Fruit fly (Drosophila melanogaster) whole organism, embryonic: Measurements from ENCODE around the gene Cpr65Aw.

ENCODE experiments used
- B-H2 ChIP-seq: fragments of 200-800 bp; sonication (Bioruptor generic); optimal IDR thresholded peaks from 2 replicates; lab custom pipeline; 2018; ENCODE audit warnings: missing biosample characterization, mild to moderate bottlenecking, missing genetic modification characterization
- Bgb ChIP-seq: fragments of 200-800 bp; sonication (Bioruptor generic); IDR thresholded peaks from 2 replicates; pipeline ENCODE4 v1.3.6; 2022; ENCODE audit warnings: missing biosample characterization, missing genetic modification characterization; ENCODE audit not compliant: partially characterized antibody
- CG10654 ChIP-seq: fragments of 200-800 bp; sonication (Bioruptor generic); optimal IDR thresholded peaks from 2 replicates; lab custom pipeline; 2016; ENCODE audit warnings: missing biosample characterization, missing genetic modification characterization
- CG15601 ChIP-seq: fragments of 200-800 bp; sonication (Bioruptor generic); optimal IDR thresholded peaks from 3 replicates; lab custom pipeline; 2019; ENCODE audit warnings: missing biosample characterization, mild to moderate bottlenecking, missing genetic modification characterization, moderate library complexity
- CG15696 ChIP-seq: fragments of 200-800 bp; sonication (Bioruptor generic); optimal IDR thresholded peaks from 2 replicates; lab custom pipeline; 2019; ENCODE audit warnings: missing biosample characterization, mild to moderate bottlenecking, missing genetic modification characterization, moderate library complexity
- CG1602 ChIP-seq: fragments of 200-800 bp; sonication (Bioruptor generic); optimal IDR thresholded peaks from 3 replicates; lab custom pipeline; 2016; ENCODE audit warnings: missing biosample characterization, missing genetic modification characterization
- CG17186 ChIP-seq: fragments of 200-800 bp; sonication (Bioruptor generic); optimal IDR thresholded peaks from 3 replicates; lab custom pipeline; 2017; ENCODE audit warnings: missing biosample characterization, missing genetic modification reagents, missing genetic modification characterization
- CG17612 ChIP-seq: fragments of 200-800 bp; sonication (Bioruptor generic); IDR thresholded peaks from 2 replicates; pipeline ENCODE4 v1.3.6; 2022; ENCODE audit warnings: missing biosample characterization, missing genetic modification characterization
- CG1832 ChIP-seq: fragments of 200-800 bp; sonication (Bioruptor generic); optimal IDR thresholded peaks from 2 replicates; lab custom pipeline; 2017; ENCODE audit warnings: missing biosample characterization, mild to moderate bottlenecking, missing genetic modification characterization, inconsistent platforms
- CG2889 ChIP-seq: fragments of 200-800 bp; sonication (Bioruptor generic); IDR thresholded peaks from 3 replicates; pipeline ENCODE4 v1.3.6; 2022; ENCODE audit warnings: missing biosample characterization, missing genetic modification characterization
- CG3838 ChIP-seq: fragments of 200-800 bp; sonication (Bioruptor generic); optimal IDR thresholded peaks from 3 replicates; lab custom pipeline; 2016; ENCODE audit warnings: missing biosample characterization, missing genetic modification characterization
- CG42726 ChIP-seq: fragments of 200-800 bp; sonication (Bioruptor generic); IDR thresholded peaks from 2 replicates; pipeline ENCODE4 v1.3.6; 2022; ENCODE audit warnings: missing biosample characterization, missing genetic modification characterization; ENCODE audit not compliant: partially characterized antibody
- CG43689 ChIP-seq: fragments of 200-800 bp; sonication (Bioruptor generic); IDR thresholded peaks from 2 replicates; pipeline ENCODE4 v1.3.6; 2022; ENCODE audit warnings: missing biosample characterization, missing genetic modification characterization
- CG6654 ChIP-seq: fragments of 200-800 bp; sonication (Bioruptor generic); optimal IDR thresholded peaks from 2 replicates; lab custom pipeline; 2017; ENCODE audit warnings: missing biosample characterization, mild to moderate bottlenecking, missing genetic modification characterization
- CG7271 ChIP-seq: fragments of 200-800 bp; sonication (Bioruptor generic); optimal IDR thresholded peaks from 2 replicates; lab custom pipeline; 2018; ENCODE audit warnings: missing biosample characterization, mild to moderate bottlenecking, missing genetic modification characterization, moderate library complexity
- CG9876 ChIP-seq: fragments of 200-800 bp; sonication (Bioruptor generic); optimal IDR thresholded peaks from 2 replicates; lab custom pipeline; 2016; ENCODE audit warnings: missing biosample characterization, missing genetic modification characterization
- Dll ChIP-seq: fragments of 200-800 bp; sonication (Bioruptor generic); IDR thresholded peaks from 4 replicates; pipeline ENCODE4 v1.3.6; 2022; ENCODE audit warnings: missing biosample characterization, missing genetic modification characterization; ENCODE audit not compliant: partially characterized antibody
- Doc3 ChIP-seq: fragments of 200-800 bp; sonication (Bioruptor generic); IDR thresholded peaks from 3 replicates; pipeline ENCODE4 v1.3.6; 2022; ENCODE audit warnings: missing biosample characterization, missing genetic modification characterization; ENCODE audit not compliant: partially characterized antibody
- E2f2 ChIP-seq: fragments of 200-800 bp; sonication (Bioruptor generic); IDR thresholded peaks from 2 replicates; pipeline ENCODE4 v1.3.6; 2022; ENCODE audit warnings: missing biosample characterization, missing genetic modification characterization
- Fer3 ChIP-seq: fragments of 200-800 bp; sonication (Bioruptor generic); optimal IDR thresholded peaks from 2 replicates; lab custom pipeline; 2018; ENCODE audit warnings: missing biosample characterization, mild to moderate bottlenecking, missing genetic modification characterization, moderate library complexity
- HmgZ ChIP-seq: fragments of 200-800 bp; sonication (Bioruptor generic); optimal IDR thresholded peaks from 2 replicates; lab custom pipeline; 2018; ENCODE audit warnings: missing biosample characterization, mild to moderate bottlenecking, missing genetic modification characterization
- Lim3 ChIP-seq: fragments of 200-800 bp; sonication (Bioruptor generic); IDR thresholded peaks from 2 replicates; pipeline ENCODE4 v1.3.6; 2022; ENCODE audit warnings: missing biosample characterization, missing genetic modification characterization
- Mrtf ChIP-seq: fragments of 200-800 bp; sonication (Bioruptor generic); IDR thresholded peaks from 3 replicates; pipeline ENCODE4 v1.3.6; 2022; ENCODE audit warnings: missing biosample characterization, missing genetic modification characterization
- PHDP ChIP-seq: fragments of 200-800 bp; sonication (Bioruptor generic); optimal IDR thresholded peaks from 3 replicates; lab custom pipeline; 2018; ENCODE audit warnings: missing biosample characterization, mild to moderate bottlenecking, missing genetic modification characterization, moderate library complexity
- Poxn ChIP-seq: fragments of 200-800 bp; sonication (Bioruptor generic); IDR thresholded peaks from 2 replicates; pipeline ENCODE4 v1.3.6; 2022; ENCODE audit warnings: missing biosample characterization, missing genetic modification characterization
- Sin3A ChIP-seq: fragments of >200 bp; optimal IDR thresholded peaks from 2 replicates; lab custom pipeline; 2018
- Xbp1 ChIP-seq: fragments of 200-800 bp; sonication (Bioruptor generic); optimal IDR thresholded peaks from 3 replicates; lab custom pipeline; 2016; ENCODE audit warnings: missing biosample characterization, mild to moderate bottlenecking, missing genetic modification characterization
- ato ChIP-seq: fragments of 200-800 bp; sonication (Bioruptor generic); IDR thresholded peaks from 2 replicates; pipeline ENCODE4 v1.3.6; 2022; ENCODE audit warnings: missing biosample characterization, missing genetic modification characterization; ENCODE audit not compliant: partially characterized antibody
- bbx ChIP-seq: fragments of 200-800 bp; sonication (Bioruptor generic); IDR thresholded peaks from 2 replicates; pipeline ENCODE4 v1.3.6; 2022; ENCODE audit warnings: missing biosample characterization, missing genetic modification characterization; ENCODE audit not compliant: partially characterized antibody
- bigmax ChIP-seq: fragments of 200-800 bp; sonication (Bioruptor generic); optimal IDR thresholded peaks from 2 replicates; lab custom pipeline; 2018; ENCODE audit warnings: missing biosample characterization, mild to moderate bottlenecking, missing genetic modification characterization
- cad ChIP-seq: fragments of >200 bp; optimal IDR thresholded peaks from 2 replicates; lab custom pipeline; 2017; ENCODE audit warnings: missing biosample characterization, missing genetic modification characterization
- ewg ChIP-seq: fragments of 200-800 bp; sonication (Bioruptor generic); optimal IDR thresholded peaks from 3 replicates; lab custom pipeline; 2017; ENCODE audit warnings: mild to moderate bottlenecking, missing biosample characterization, missing genetic modification reagents, missing genetic modification characterization
- fd96Cb ChIP-seq: fragments of 200-800 bp; sonication (Bioruptor generic); optimal IDR thresholded peaks from 2 replicates; lab custom pipeline; 2018; ENCODE audit warnings: missing biosample characterization, mild to moderate bottlenecking, missing genetic modification characterization, moderate library complexity
- gsb ChIP-seq: fragments of 200-800 bp; sonication (Bioruptor generic); IDR thresholded peaks from 2 replicates; pipeline ENCODE4 v1.3.6; 2022; ENCODE audit warnings: missing biosample characterization, missing genetic modification characterization
- hbn ChIP-seq: fragments of 200-800 bp; sonication (Bioruptor generic); IDR thresholded peaks from 2 replicates; pipeline ENCODE4 v1.3.6; 2022; ENCODE audit warnings: missing biosample characterization, missing genetic modification characterization; ENCODE audit not compliant: partially characterized antibody
- hkb ChIP-seq, 2 experiments: fragments of 200-800 bp in 1 of 2; fragments of >200 bp in 1 of 2; sonication (Bioruptor generic) in 1 of 2; IDR thresholded peaks in 1 of 2; optimal IDR thresholded peaks in 1 of 2; 2 replicates each; pipeline versions ENCODE4 v1.3.6 to Lab custom; 2017 to 2022; ENCODE audit warnings: missing biosample characterization in 1 of 2, missing genetic modification characterization in 1 of 2
- knrl ChIP-seq: fragments of 200-800 bp; sonication (Bioruptor generic); IDR thresholded peaks from 3 replicates; pipeline ENCODE4 v1.3.6; 2022; ENCODE audit warnings: missing biosample characterization, missing genetic modification characterization; ENCODE audit not compliant: partially characterized antibody
- nmo ChIP-seq: fragments of 200-800 bp; sonication (Bioruptor generic); optimal IDR thresholded peaks from 2 replicates; lab custom pipeline; 2018; ENCODE audit warnings: missing biosample characterization, mild to moderate bottlenecking, missing genetic modification characterization, moderate library complexity
- odd ChIP-seq: fragments of 200-800 bp; sonication (Bioruptor generic); optimal IDR thresholded peaks from 2 replicates; lab custom pipeline; 2017; ENCODE audit warnings: missing biosample characterization, mild to moderate bottlenecking, missing genetic modification characterization
- peb ChIP-seq: fragments of 200-800 bp; sonication (Bioruptor generic); IDR thresholded peaks from 2 replicates; pipeline ENCODE4 v1.3.6; 2022; ENCODE audit warnings: missing biosample characterization, missing genetic modification characterization
- phol ChIP-seq: fragments of 200-800 bp; sonication (Bioruptor generic); optimal IDR thresholded peaks from 3 replicates; lab custom pipeline; 2018; ENCODE audit warnings: missing biosample characterization, mild to moderate bottlenecking, missing genetic modification characterization, moderate library complexity
- psq ChIP-seq: fragments of 200-800 bp; sonication (Bioruptor generic); optimal IDR thresholded peaks from 2 replicates; lab custom pipeline; 2017; ENCODE audit warnings: missing biosample characterization, missing genetic modification characterization
- rib ChIP-seq: fragments of 200-800 bp; sonication (Bioruptor generic); IDR thresholded peaks from 2 replicates; pipeline ENCODE4 v1.3.6; 2022; ENCODE audit warnings: missing biosample characterization, missing genetic modification characterization
- salm ChIP-seq: fragments of 200-800 bp; sonication (Bioruptor generic); optimal IDR thresholded peaks from 2 replicates; lab custom pipeline; 2018; ENCODE audit warnings: missing biosample characterization, mild to moderate bottlenecking, missing genetic modification characterization
- sc ChIP-seq, 3 experiments: fragments of >200 bp in 2 of 3; fragments of 200-800 bp in 1 of 3; sonication (Bioruptor generic) in 1 of 3; optimal IDR thresholded peaks; 2 replicates in 2 of 3; 3 replicates in 1 of 3; lab custom pipeline; 2017; ENCODE audit warnings: mild to moderate bottlenecking in 1 of 3, missing biosample characterization in 1 of 3, missing genetic modification characterization in 1 of 3, missing genetic modification reagents in 1 of 3
- tap ChIP-seq: fragments of 200-800 bp; optimal IDR thresholded peaks from 3 replicates; lab custom pipeline; 2019; ENCODE audit warnings: missing biosample characterization, mild to moderate bottlenecking, missing genetic modification characterization, moderate library complexity
- tll ChIP-seq, 2 experiments: fragments of 200-800 bp in 1 of 2; fragments of >200 bp in 1 of 2; sonication (Bioruptor generic) in 1 of 2; optimal IDR thresholded peaks; 2 replicates each; lab custom pipeline; 2017 to 2019; ENCODE audit warnings: missing biosample characterization in 2 of 2, missing genetic modification characterization in 2 of 2, mild to moderate bottlenecking in 1 of 2, moderate library complexity in 1 of 2
- tup ChIP-seq: fragments of 200-800 bp; sonication (Bioruptor generic); optimal IDR thresholded peaks from 2 replicates; lab custom pipeline; 2016; ENCODE audit warnings: missing biosample characterization, mild to moderate bottlenecking, missing genetic modification characterization, moderate library complexity
- zen ChIP-seq: fragments of 200-800 bp; sonication (Bioruptor generic); optimal IDR thresholded peaks from 3 replicates; lab custom pipeline; 2018; ENCODE audit warnings: missing biosample characterization, mild to moderate bottlenecking, missing genetic modification characterization, moderate library complexity

The Cpr65Aw gene

DNA sequence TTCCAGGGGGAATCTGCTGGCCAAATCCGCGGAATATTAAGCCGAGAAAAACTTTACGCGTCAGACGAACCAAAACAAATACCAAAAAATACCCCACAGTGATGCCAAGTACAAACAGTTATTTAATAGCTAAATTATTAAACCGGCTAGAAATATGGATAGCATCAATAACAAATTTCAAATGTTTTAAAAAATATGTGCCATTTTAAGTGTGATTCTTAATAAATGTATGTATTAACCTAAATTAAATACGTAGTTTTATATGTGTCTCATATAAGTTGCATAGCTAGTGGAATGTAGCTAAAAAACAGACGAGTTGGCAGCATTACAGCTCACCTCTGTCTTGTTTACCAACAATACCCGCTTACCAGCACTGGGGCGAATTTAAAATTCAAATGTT is 39.6 kb upstream of the Cpr65Aw start, which contains the start of gene CG10274 (continued):
- 0 out of 2 replicates have a peak, but pooled peaks have one; percentile 31 for TF ChIP-seq rib (GFP tag; lab: Robert Waterston, UW)
- TF ChIP-seq peb (GFP tag; lab: Robert Waterston, UW), result peak; percentile 48; the same call in 1 of the 2 replicates
- peak; percentile 68 for TF ChIP-seq CG10654
- TF ChIP-seq CG3838 (GFP tag; lab: Kevin White, UChicago), result peak; percentile 50
- TF ChIP-seq tup (GFP tag; lab: Kevin White, UChicago), result no peak
- TF ChIP-seq CG1832 (GFP tag; lab: Kevin White, UChicago), result no peak
- TF ChIP-seq B-H2 (GFP tag; lab: Kevin White, UChicago), result no peak
- no peak for TF ChIP-seq CG15601 (tag; lab: Kevin White, UChicago)
- peak; percentile 78 for TF ChIP-seq E2f2
- TF ChIP-seq CG6654 (GFP tag; lab: Kevin White, UChicago), result peak; percentile 18
- TF ChIP-seq cad (GFP tag; lab: Kevin White, UChicago), result no peak
- TF ChIP-seq sc (optimal IDR thresholded peaks at IDR 0.05; lab: Kevin White, UChicago), result no peak
- TF ChIP-seq sc (GFP tag; optimal IDR thresholded peaks at IDR 0.05; lab: Kevin White, UChicago), result peak; percentile 29
- peak; percentile 86 for TF ChIP-seq phol (tag; lab: Kevin White, UChicago)
- no peak for TF ChIP-seq salm (tag; lab: Kevin White, UChicago)
- peak; percentile 66 for TF ChIP-seq CG17186 (GFP tag; lab: Kevin White, UChicago)
- TF ChIP-seq Doc3 (GFP tag; lab: Robert Waterston, UW), result no peak
- TF ChIP-seq CG9876 (GFP tag; lab: Kevin White, UChicago), result peak; percentile 56
- no peak for TF ChIP-seq Lim3 (GFP tag; lab: Robert Waterston, UW)
- TF ChIP-seq CG17612 (GFP tag; lab: Robert Waterston, UW), result no peak
- TF ChIP-seq CG42726, result no peak
- peak; percentile 71 for TF ChIP-seq CG1602 (GFP tag; lab: Kevin White, UChicago)
- TF ChIP-seq tap (tag; lab: Kevin White, UChicago), result no peak
- peak; percentile 65 for TF ChIP-seq fd96Cb
- no peak for TF ChIP-seq bigmax (GFP tag; lab: Kevin White, UChicago)
- peak; percentile 61 for TF ChIP-seq ewg (GFP tag; lab: Kevin White, UChicago)
- peak; percentile 73 for TF ChIP-seq Fer3 (tag; lab: Kevin White, UChicago)
- no peak for TF ChIP-seq psq (GFP tag; lab: Kevin White, UChicago)
- 0 out of 3 replicates have a peak, but pooled peaks have one; percentile 38 for TF ChIP-seq CG2889 (GFP tag; lab: Robert Waterston, UW)
- TF ChIP-seq odd, result no peak

DNA sequence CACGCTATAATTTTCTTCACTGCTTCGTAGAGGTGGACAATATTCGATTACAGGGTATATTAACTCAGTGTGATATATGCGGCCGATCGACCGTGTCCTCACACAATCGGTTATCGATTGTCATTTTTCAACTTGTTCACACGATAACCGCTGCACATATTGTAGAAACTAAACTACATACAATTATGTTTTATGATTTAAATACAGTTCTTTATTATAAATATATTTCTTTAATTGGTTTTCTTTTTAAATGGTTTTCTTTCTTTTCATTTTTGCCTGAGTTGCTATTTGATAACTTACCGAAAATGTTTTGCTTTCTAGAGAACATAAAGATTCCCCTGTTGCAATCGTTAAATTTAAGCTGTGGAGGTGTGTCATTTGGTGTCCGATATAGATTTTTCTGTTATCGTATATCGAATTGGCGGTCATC is 31.6 kb upstream of the Cpr65Aw start, which contains the start of the genes fmt and CG7376:
Gene fmt (minus strand): TSS at position 55 of the 430 bp plus-strand sequence.
Gene CG7376 (plus strand): TSS at position 423 of the 430 bp plus-strand sequence.
- TF ChIP-seq hkb (optimal IDR thresholded peaks at IDR 0.05; lab: Kevin White, UChicago) (peak; percentile 37), hkb (GFP tag; IDR thresholded peaks at IDR 0.05; lab: Robert Waterston, UW) (no peak), Bgb (GFP tag; lab: Robert Waterston, UW) (peak; percentile 71), tll (GFP tag; optimal IDR thresholded peaks at IDR 0.05; lab: Kevin White, UChicago) (no peak), bbx (GFP tag; lab: Robert Waterston, UW) (peak; percentile 71), hbn (GFP tag; lab: Robert Waterston, UW) (peak; percentile 40; the same call in 1 of the 2 replicates), CG7271 (no peak), knrl (GFP tag; lab: Robert Waterston, UW) (peak; percentile 76), zen (tag; lab: Kevin White, UChicago) (peak; percentile 59), gsb (GFP tag; lab: Robert Waterston, UW) (no peak), Sin3A (peak; percentile 14), Poxn (GFP tag; lab: Robert Waterston, UW) (no peak), PHDP (tag; lab: Kevin White, UChicago) (no peak), HmgZ (peak; percentile 23), CG43689 (no peak), ato (GFP tag; lab: Robert Waterston, UW) (peak; percentile 79), Dll (GFP tag; lab: Robert Waterston, UW) (peak; percentile 74; the same call in 3 of the 4 replicates), Mrtf (GFP tag; lab: Robert Waterston, UW) (no peak), CG15696 (tag; lab: Kevin White, UChicago) (peak; percentile 34), Xbp1 (GFP tag; lab: Kevin White, UChicago) (peak; percentile 51), nmo (peak; percentile 80)
